Worm (Caenorhabditis elegans) whole organism, late embryonic: ENCODE measurements around the gene ska-3.
A peak's percentile ranks its signal among the peaks of the same experiment; 100 is the strongest.

Experiments used
- ceh-6 ChIP-seq: fragments of 200-800 bp; sonication (Bioruptor generic); optimal IDR thresholded peaks from 2 replicates; lab custom pipeline; 2018; ENCODE audit warnings: mild to moderate bottlenecking, missing genetic modification characterization, missing compliant biosample characterization
- dmd-4 ChIP-seq: sonication (generic microtip); optimal IDR thresholded peaks from 2 replicates; lab custom pipeline; 2016; ENCODE audit warnings: borderline replicate concordance, missing genetic modification characterization, missing compliant biosample characterization
- hlh-13 ChIP-seq: fragments of 200-800 bp; sonication (Bioruptor generic); optimal IDR thresholded peaks from 2 replicates; lab custom pipeline; 2018; ENCODE audit warnings: mild to moderate bottlenecking, missing genetic modification characterization, missing compliant biosample characterization
- hlh-6 ChIP-seq: sonication (generic microtip); optimal IDR thresholded peaks from 2 replicates; lab custom pipeline; 2016; ENCODE audit warnings: missing genotype, missing genetic modification characterization, missing compliant biosample characterization
- nfya-1 ChIP-seq: sonication (generic microtip); optimal IDR thresholded peaks from 2 replicates; lab custom pipeline; 2017; ENCODE audit warnings: missing genetic modification characterization, mild to moderate bottlenecking, missing compliant biosample characterization, antibody characterized with exemption, moderate library complexity
- nhr-11 ChIP-seq: fragments of 150-350 bp; optimal IDR thresholded peaks from 2 replicates; lab custom pipeline; 2014; ENCODE audit warnings: missing biosample characterization, missing genetic modification characterization
- pha-4 ChIP-seq: fragments of 150-350 bp; optimal IDR thresholded peaks from 2 replicates; lab custom pipeline; 2018; ENCODE audit warnings: missing biosample characterization, missing genetic modification reagents, missing genetic modification characterization
- pqm-1 ChIP-seq: sonication (generic microtip); optimal IDR thresholded peaks from 2 replicates; lab custom pipeline; 2016; ENCODE audit warnings: missing genetic modification characterization, missing compliant biosample characterization
- tbx-2 ChIP-seq: sonication (generic microtip); optimal IDR thresholded peaks from 2 replicates; lab custom pipeline; 2016; ENCODE audit warnings: missing genetic modification characterization, missing compliant biosample characterization
- unc-3 ChIP-seq, 2 experiments: fragments of 200-800 bp in 1 of 2; sonication (Bioruptor generic) in 1 of 2; sonication (generic microtip) in 1 of 2; conservative IDR thresholded peaks in 1 of 2; optimal IDR thresholded peaks in 1 of 2; 2 replicates each; pipeline versions ENCODE4 v1.3.6 to Lab custom; 2016 to 2022; ENCODE audit warnings: missing compliant biosample characterization in 2 of 2, missing genetic modification characterization in 2 of 2, missing genetic modification reagents in 1 of 2
- unc-86 ChIP-seq: sonication (generic microtip); optimal IDR thresholded peaks from 2 replicates; lab custom pipeline; 2016; ENCODE audit warnings: missing genetic modification characterization, missing compliant biosample characterization

- TF ChIP-seq hlh-13 (GFP tag; lab: Kevin White, UChicago) (no peak), tbx-2 (tag; lab: Kevin White, UChicago) (peak; percentile 54), nhr-11 (no peak), unc-3 (GFP tag; conservative IDR thresholded peaks at IDR 0.05; lab: Robert Waterston, UW) (no peak), unc-3 (tag; optimal IDR thresholded peaks at IDR 0.05; lab: Kevin White, UChicago) (no peak), ceh-6 (GFP tag; lab: Kevin White, UChicago) (no peak), hlh-6 (tag; lab: Kevin White, UChicago) (no peak), pqm-1 (tag; lab: Kevin White, UChicago) (no peak), nfya-1 (tag; lab: Kevin White, UChicago) (peak; percentile 30), unc-86 (tag; lab: Kevin White, UChicago) (no peak), dmd-4 (no peak), pha-4 (no peak)
Measured at ce11 chrIII:5667952-5668489, 10.8 kb downstream of the ska-3 start.
